Fruit fly (Drosophila melanogaster) Kc167 (cell line): ENCODE data around the gene Sec61alpha.

ENCODE experiments used
- Myc ChIP-seq: fragments of >200 bp; optimal IDR thresholded peaks from 2 replicates; lab custom pipeline; 2017; ENCODE audit warnings: missing external identifiers
- Sin3A ChIP-seq: fragments of >200 bp; optimal IDR thresholded peaks from 2 replicates; lab custom pipeline; 2018; ENCODE audit warnings: missing external identifiers
- h ChIP-seq: fragments of >200 bp; optimal IDR thresholded peaks from 3 replicates; lab custom pipeline; 2018; ENCODE audit warnings: missing external identifiers
- insv ChIP-seq: fragments of >200 bp; optimal IDR thresholded peaks from 3 replicates; lab custom pipeline; 2018; ENCODE audit warnings: missing external identifiers
- psq ChIP-seq: fragments of >200 bp; optimal IDR thresholded peaks from 2 replicates; lab custom pipeline; 2017; ENCODE audit warnings: missing external identifiers
- ttk ChIP-seq: sonication (Bioruptor generic); optimal IDR thresholded peaks from 2 replicates; lab custom pipeline; 2017; ENCODE audit warnings: missing external identifiers

The Sec61alpha gene

dm6 chr2L:6481310-6481738 lies 949 bp upstream of the Sec61alpha start:
- TF ChIP-seq Sin3A (lab: Kevin White, UChicago) (no peak), Myc (lab: Kevin White, UChicago) (no peak), insv (no peak), ttk (no peak)

DNA sequence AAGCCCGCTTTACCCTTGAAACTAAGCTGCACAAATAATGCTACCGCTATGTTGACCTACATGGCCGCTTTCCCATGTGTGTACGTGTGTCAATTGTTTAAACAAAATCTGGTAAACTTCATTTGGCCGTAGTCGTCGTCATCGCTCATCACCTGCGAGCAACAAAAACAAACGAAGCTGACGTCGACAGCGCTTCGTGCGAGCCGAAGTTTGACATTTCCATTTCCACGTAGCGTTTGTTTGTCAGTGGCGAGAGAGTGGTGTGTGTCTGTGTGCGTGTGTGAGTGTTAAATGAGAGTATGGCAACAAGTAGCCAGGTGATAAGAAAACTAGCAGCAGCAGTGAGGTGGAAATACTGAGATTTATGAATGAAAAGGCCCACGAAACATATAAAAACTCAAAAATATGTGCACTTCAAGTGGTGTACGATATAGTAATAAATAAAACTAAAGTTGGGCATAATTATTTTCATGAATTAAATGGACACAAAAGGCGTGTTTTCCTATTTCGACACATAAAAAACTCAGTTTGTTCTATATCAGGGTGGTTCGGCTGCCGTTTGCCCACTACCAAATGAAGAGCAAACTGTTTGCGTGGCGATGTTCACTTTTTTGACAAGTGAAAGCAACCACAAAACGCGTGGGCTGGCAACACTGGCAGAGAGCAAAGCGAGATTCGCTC lies 1.0 kb downstream of the Sec61alpha start:
- no peak for TF ChIP-seq h (lab: Kevin White, UChicago)
- TF ChIP-seq Sin3A (lab: Kevin White, UChicago): no peak
- TF ChIP-seq ttk: no peak
- no peak for TF ChIP-seq insv
- no peak for TF ChIP-seq psq (lab: Kevin White, UChicago)

DNA sequence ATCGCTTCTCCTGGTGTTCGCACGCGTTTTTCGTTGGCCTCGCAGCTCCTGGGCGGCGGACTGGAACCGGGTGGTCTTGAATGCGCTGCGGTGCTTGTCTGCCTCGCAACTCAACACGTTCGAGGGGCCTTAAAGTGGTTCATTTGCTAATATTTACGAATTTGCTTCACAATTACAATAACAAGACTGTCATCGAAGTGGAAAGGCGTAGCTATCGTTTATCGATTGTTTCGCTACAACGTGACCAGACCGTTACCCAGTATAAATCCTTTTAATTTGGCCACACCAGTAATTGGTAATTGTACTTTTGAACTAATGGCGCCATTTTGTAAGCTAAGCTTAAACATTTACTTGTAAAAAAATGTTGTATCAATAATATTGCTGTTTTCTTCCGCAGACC lies 3.6 kb downstream of the Sec61alpha start, which contains the start of gene CG9536:
CG9536 (minus strand) TSS at position 223 of the 400 bp plus-strand sequence.
- no peak for TF ChIP-seq Sin3A (lab: Kevin White, UChicago)
- TF ChIP-seq Myc (lab: Kevin White, UChicago): no peak
- no peak for TF ChIP-seq h (lab: Kevin White, UChicago)
- no peak for TF ChIP-seq psq (lab: Kevin White, UChicago)
- TF ChIP-seq ttk: no peak
- no peak for TF ChIP-seq insv

dm6 chr2L:6474878-6475582 lies 5.3 kb downstream of the Sec61alpha start:
- TF ChIP-seq Sin3A (lab: Kevin White, UChicago): no peak
- TF ChIP-seq h (lab: Kevin White, UChicago): no peak
- no peak for TF ChIP-seq insv

dm6 chr2L:6474298-6474697 lies 6.1 kb downstream of the Sec61alpha start:
- TF ChIP-seq ttk (no peak), h (lab: Kevin White, UChicago) (no peak), insv (no peak), Myc (lab: Kevin White, UChicago) (no peak), Sin3A (lab: Kevin White, UChicago) (no peak), psq (lab: Kevin White, UChicago) (no peak)

DNA sequence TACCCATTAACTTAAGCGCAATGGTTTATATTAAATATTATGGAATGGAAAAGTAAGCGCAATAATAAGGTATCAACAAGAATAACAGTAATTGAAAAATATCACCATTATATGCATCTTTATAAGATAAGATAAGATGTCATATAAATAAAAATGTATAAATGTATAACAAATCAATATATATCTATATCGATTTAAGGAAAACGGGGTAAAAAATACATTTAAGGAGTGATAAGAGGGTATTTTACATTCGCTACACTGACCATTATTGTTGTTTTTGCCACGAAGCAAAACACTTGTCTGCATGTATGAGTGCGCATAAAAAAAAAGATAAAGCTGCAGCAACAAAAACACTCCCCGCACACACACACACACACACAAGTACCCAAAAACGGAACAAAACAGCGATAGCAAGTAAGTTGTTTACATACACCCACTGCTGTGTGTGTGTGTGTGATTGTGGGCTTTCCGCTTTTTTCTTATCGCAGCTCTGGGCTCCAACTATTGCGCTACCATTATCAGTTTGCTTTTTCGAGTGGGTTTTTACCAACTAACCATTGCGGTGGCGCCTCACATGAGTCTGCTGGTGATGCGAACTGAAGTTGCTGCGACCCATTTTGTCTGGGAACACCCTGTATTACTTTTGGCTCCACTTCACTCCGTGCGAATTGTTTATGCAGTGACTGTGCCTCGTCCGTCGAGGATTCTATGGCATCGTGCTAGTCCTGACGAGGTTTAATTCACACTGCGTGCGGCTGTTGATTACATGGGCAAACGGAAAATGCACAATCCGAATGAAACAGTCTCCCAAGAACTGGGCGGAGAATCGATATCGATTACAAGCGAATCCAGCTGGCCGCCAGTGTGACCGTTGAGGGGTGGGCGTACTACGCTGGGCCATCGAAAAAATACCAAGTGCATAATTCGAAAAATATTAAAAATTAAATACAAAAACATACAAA lies 7.0 kb downstream of the Sec61alpha start, which contains the start of gene mmy:
mmy (minus strand) TSS at position 829 of the 962 bp plus-strand sequence.
- no peak for TF ChIP-seq h (lab: Kevin White, UChicago)
- no peak for TF ChIP-seq psq (lab: Kevin White, UChicago)
- no peak for TF ChIP-seq ttk
- TF ChIP-seq Sin3A (lab: Kevin White, UChicago): no peak
- TF ChIP-seq insv: no peak
- no peak for TF ChIP-seq Myc (lab: Kevin White, UChicago)

dm6 chr2L:6471978-6472776 lies 8.2 kb downstream of the Sec61alpha start:
- TF ChIP-seq ttk (no peak), insv (no peak), Myc (lab: Kevin White, UChicago) (no peak), psq (lab: Kevin White, UChicago) (no peak), Sin3A (lab: Kevin White, UChicago) (no peak), h (lab: Kevin White, UChicago) (no peak)

- TF ChIP-seq h (lab: Kevin White, UChicago) (no peak), Sin3A (lab: Kevin White, UChicago) (no peak), ttk (no peak), psq (lab: Kevin White, UChicago) (no peak), insv (no peak), Myc (lab: Kevin White, UChicago) (no peak)
Observed at dm6 chr2L:6470100-6470644, 10.2 kb downstream of the Sec61alpha start.

DNA sequence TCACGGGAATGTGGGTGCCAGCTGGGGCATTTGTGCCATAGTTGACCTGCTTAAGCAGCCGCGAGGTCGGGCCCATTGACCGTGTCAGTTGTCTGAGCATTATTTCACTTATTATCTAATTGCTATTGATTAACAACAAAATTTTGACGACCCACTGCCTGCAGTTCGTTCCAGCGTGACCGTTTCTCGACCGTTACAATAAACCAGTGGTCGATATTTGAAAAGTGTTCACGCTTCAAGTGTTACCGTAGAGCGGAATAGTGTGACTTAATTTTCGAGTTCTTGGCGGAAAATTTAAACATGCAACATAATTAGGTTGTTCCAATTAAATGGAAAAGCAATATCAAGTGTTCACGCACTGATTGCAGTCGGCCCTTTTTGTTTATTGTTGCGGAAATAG lies 12.9 kb downstream of the Sec61alpha start, which contains the start of gene HemK1:
HemK1 (minus strand) TSS at position 190 of the 400 bp plus-strand sequence.
- TF ChIP-seq h (lab: Kevin White, UChicago) (no peak), Myc (lab: Kevin White, UChicago) (no peak), Sin3A (lab: Kevin White, UChicago) (no peak), ttk (no peak), insv (no peak)

- TF ChIP-seq Myc (lab: Kevin White, UChicago) (no peak), psq (lab: Kevin White, UChicago) (no peak)
Observed at dm6 chr2L:6465497-6465896, 14.9 kb downstream of the Sec61alpha start, which contains the start of gene Rchy1. Gene Rchy1, minus strand, starts transcription at chr2L:6465669.

DNA sequence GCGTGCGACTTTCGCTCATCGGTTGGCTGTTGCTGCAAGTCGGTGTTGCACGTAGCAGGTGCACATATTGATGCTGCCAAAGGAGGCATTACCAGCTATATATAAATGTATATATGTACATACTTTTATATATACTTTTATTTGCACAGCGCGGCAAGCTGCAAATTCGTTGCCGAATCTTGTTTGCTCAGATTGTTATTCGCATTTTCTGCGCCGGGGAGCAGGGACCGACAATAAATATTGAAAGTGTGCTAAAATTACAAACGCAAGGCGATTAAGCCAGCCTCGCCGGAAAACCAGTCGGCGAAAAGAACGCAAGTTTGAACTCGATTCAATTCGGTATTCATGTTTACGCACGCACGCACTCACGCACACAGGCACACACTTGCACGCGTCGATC lies 15.6 kb downstream of the Sec61alpha start:
- no peak for TF ChIP-seq Myc (lab: Kevin White, UChicago)
- TF ChIP-seq ttk: no peak
- TF ChIP-seq insv: no peak
- TF ChIP-seq h (lab: Kevin White, UChicago): no peak
- no peak for TF ChIP-seq psq (lab: Kevin White, UChicago)
- TF ChIP-seq Sin3A (lab: Kevin White, UChicago): no peak
